Worm (Caenorhabditis elegans) whole organism, young adult: Measurements from ENCODE around the gene hex-3.

Experiments used
- chd-7 ChIP-seq: sonication (generic microtip); optimal IDR thresholded peaks from 2 replicates; lab custom pipeline; 2016; ENCODE audit warnings: mild to moderate bottlenecking, missing genetic modification characterization, moderate library complexity, missing compliant biosample characterization
- efl-1 ChIP-seq: fragments of 150-350 bp; optimal IDR thresholded peaks from 2 replicates; lab custom pipeline; 2014; ENCODE audit warnings: missing biosample characterization, missing genetic modification reagents, missing genetic modification characterization
- gei-17 ChIP-seq: fragments of 200-800 bp; sonication (Bioruptor generic); optimal IDR thresholded peaks from 2 replicates; lab custom pipeline; 2018; ENCODE audit warnings: mild to moderate bottlenecking, missing genetic modification characterization, missing compliant biosample characterization
- lin-35 ChIP-seq, 3 experiments: fragments of 150-350 bp in 2 of 3; sonication (generic microtip) in 1 of 3; optimal IDR thresholded peaks; 2 replicates each; lab custom pipeline; 2014 to 2018; ENCODE audit warnings: missing biosample characterization in 3 of 3, missing genetic modification characterization in 3 of 3, missing genetic modification reagents in 3 of 3
- madf-10 ChIP-seq: sonication (generic microtip); optimal IDR thresholded peaks from 2 replicates; lab custom pipeline; 2016; ENCODE audit warnings: mild to moderate bottlenecking, missing genetic modification characterization, missing compliant biosample characterization
- mes-4 ChIP-seq: sonication (generic microtip); optimal IDR thresholded peaks from 2 replicates; lab custom pipeline; 2016; ENCODE audit warnings: missing genotype, missing genetic modification characterization, missing compliant biosample characterization
- rec-8 ChIP-seq, 2 experiments: sonication (generic microtip); optimal IDR thresholded peaks; 2 replicates each; lab custom pipeline; 2016; ENCODE audit warnings: mild to moderate bottlenecking in 2 of 2, missing genetic modification characterization in 2 of 2, missing genetic modification reagents in 2 of 2, missing genotype in 2 of 2, missing biosample characterization in 1 of 2, missing compliant biosample characterization in 1 of 2, moderate library complexity in 1 of 2
- sdz-38 ChIP-seq: sonication (generic microtip); optimal IDR thresholded peaks from 2 replicates; lab custom pipeline; 2016; ENCODE audit warnings: missing genotype, missing genetic modification characterization, missing compliant biosample characterization
- somi-1 ChIP-seq: fragments of 200-800 bp; sonication (Bioruptor generic); optimal IDR thresholded peaks from 2 replicates; lab custom pipeline; 2018; ENCODE audit warnings: mild to moderate bottlenecking, missing genetic modification characterization, missing compliant biosample characterization
- tbp1 ChIP-seq: fragments of 200-800 bp; sonication (Bioruptor generic); optimal IDR thresholded peaks from 2 replicates; lab custom pipeline; 2018; ENCODE audit warnings: mild to moderate bottlenecking, missing genetic modification characterization, missing compliant biosample characterization
- unc-62 ChIP-seq: fragments of 150-350 bp; optimal IDR thresholded peaks from 2 replicates; lab custom pipeline; 2014; ENCODE audit warnings: missing biosample characterization, missing genetic modification reagents, missing genetic modification characterization
- ztf-28 ChIP-seq: fragments of 200-800 bp; sonication (Bioruptor generic); IDR thresholded peaks from 2 replicates; pipeline ENCODE4 v1.3.6; 2022; ENCODE audit warnings: missing genetic modification reagents, missing genetic modification characterization, missing compliant biosample characterization

DNA sequence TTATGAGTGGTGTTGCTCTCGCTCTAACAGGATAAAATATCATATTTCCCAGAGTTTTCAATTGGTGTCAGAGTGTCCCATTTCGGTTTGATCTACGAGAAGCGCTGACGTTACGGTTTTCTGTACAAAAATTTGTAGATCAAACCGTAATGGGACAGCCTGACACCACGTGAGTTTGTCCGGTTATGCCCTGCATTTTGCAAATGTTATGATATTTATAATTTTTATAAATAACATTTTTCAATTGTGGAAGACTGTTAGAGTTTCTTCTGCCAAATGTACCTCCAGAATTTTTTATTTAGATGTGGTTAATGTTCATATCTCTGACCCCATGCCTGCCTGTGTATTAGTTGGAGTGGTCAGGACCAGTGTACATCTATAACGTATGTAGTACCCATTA, 45.2 kb downstream of the hex-3 start, which contains the start of gene fbxb-87:
- no peak for TF ChIP-seq rec-8 (tag; optimal IDR thresholded peaks at IDR 0.05; lab: Kevin White, UChicago)
- no peak for TF ChIP-seq ztf-28
- no peak for TF ChIP-seq tbp1 (GFP tag; lab: Kevin White, UChicago)
- TF ChIP-seq gei-17 (GFP tag; lab: Kevin White, UChicago) = no peak
- no peak for TF ChIP-seq somi-1 (GFP tag; lab: Kevin White, UChicago)
- no peak for TF ChIP-seq chd-7 (tag; lab: Kevin White, UChicago)
- TF ChIP-seq efl-1 (GFP tag; lab: Kevin White, UChicago) = no peak
- TF ChIP-seq mes-4 = no peak
- no peak for TF ChIP-seq madf-10 (tag; lab: Kevin White, UChicago)
- TF ChIP-seq unc-62 (GFP tag; lab: Kevin White, UChicago) = no peak
- no peak for TF ChIP-seq sdz-38 (tag; lab: Kevin White, UChicago)
- no peak for TF ChIP-seq lin-35 (GFP tag; optimal IDR thresholded peaks at IDR 0.05; lab: Kevin White, UChicago)
